Worm (Caenorhabditis elegans): ENCODE measurements around the gene C47E8.11.
A peak's percentile ranks its signal among the peaks of the same experiment; 100 is the strongest.

ce11 chrV:14688097-14688912 is at the start of gene C47E8.11:
- TF ChIP-seq ztf-1 (GFP tag; conservative IDR thresholded peaks at IDR 0.05) (no peak), elt-3 (tag; optimal IDR thresholded peaks at IDR 0.05) (no peak), ama-1 (optimal IDR thresholded peaks at IDR 0.05) (peak; percentile 98), R02D3.7 (tag; optimal IDR thresholded peaks at IDR 0.05) (no peak), nhr-25 (tag; optimal IDR thresholded peaks at IDR 0.05) (peak; percentile 14), peb-1 (tag; optimal IDR thresholded peaks at IDR 0.05) (no peak), egl-27 (tag; optimal IDR thresholded peaks at IDR 0.05) (no peak), sma-3 (GFP tag; optimal IDR thresholded peaks at IDR 0.05) (peak; percentile 23), mdl-1 (tag; optimal IDR thresholded peaks at IDR 0.05) (no peak), nhr-77 (tag; optimal IDR thresholded peaks at IDR 0.05) (no peak)
